Fruit fly (Drosophila melanogaster) whole organism, wandering third instar larva: ENCODE data around the gene alpha-Man-Ib.

Experiments used
- Abd-B ChIP-seq: fragments of >200 bp; optimal IDR thresholded peaks from 2 replicates; lab custom pipeline; 2017; ENCODE audit warnings: missing biosample characterization, missing genetic modification characterization
- HLH106 ChIP-seq: fragments of 200-800 bp; optimal IDR thresholded peaks from 3 replicates; lab custom pipeline; 2019; ENCODE audit warnings: missing biosample characterization, mild to moderate bottlenecking, missing genetic modification characterization, moderate library complexity
- Myc ChIP-seq: fragments of >200 bp; optimal IDR thresholded peaks from 2 replicates; lab custom pipeline; 2017
- OdsH ChIP-seq: fragments of 200-800 bp; sonication (Bioruptor generic); optimal IDR thresholded peaks from 2 replicates; lab custom pipeline; 2016; ENCODE audit warnings: missing biosample characterization, mild to moderate bottlenecking, missing genetic modification characterization
- Rel ChIP-seq, 2 experiments: fragments of 200-800 bp; sonication (Bioruptor generic) in 1 of 2; optimal IDR thresholded peaks; 2 replicates in 1 of 2; 3 replicates in 1 of 2; lab custom pipeline; 2016 to 2019; ENCODE audit warnings: mild to moderate bottlenecking in 2 of 2, missing biosample characterization in 2 of 2, missing genetic modification characterization in 2 of 2, moderate library complexity in 1 of 2
- ey ChIP-seq: fragments of 200-800 bp; sonication (Bioruptor generic); optimal IDR thresholded peaks from 2 replicates; lab custom pipeline; 2016; ENCODE audit warnings: missing biosample characterization, missing genetic modification characterization
- fru ChIP-seq: fragments of 200-800 bp; sonication (Bioruptor generic); optimal IDR thresholded peaks from 3 replicates; lab custom pipeline; 2016; ENCODE audit warnings: missing biosample characterization, mild to moderate bottlenecking, missing genetic modification characterization
- lola ChIP-seq: fragments of >200 bp; optimal IDR thresholded peaks from 2 replicates; lab custom pipeline; 2017; ENCODE audit warnings: missing biosample characterization, missing genetic modification characterization
- pan ChIP-seq: fragments of >200 bp; optimal IDR thresholded peaks from 2 replicates; lab custom pipeline; 2017
- sv ChIP-seq: fragments of 200-800 bp; sonication (Bioruptor generic); optimal IDR thresholded peaks from 3 replicates; lab custom pipeline; 2016; ENCODE audit warnings: missing biosample characterization, missing genetic modification characterization
- tai ChIP-seq: sonication (Bioruptor generic); optimal IDR thresholded peaks from 2 replicates; lab custom pipeline; 2016; ENCODE audit warnings: missing biosample characterization, missing genetic modification characterization
- usp ChIP-seq: fragments of >200 bp; optimal IDR thresholded peaks from 2 replicates; lab custom pipeline; 2017; ENCODE audit warnings: missing biosample characterization, missing genetic modification characterization

- no peak for TF ChIP-seq Myc
- no peak for TF ChIP-seq lola (GFP tag; lab: Kevin White, UChicago)
- no peak for TF ChIP-seq tai
- TF ChIP-seq Rel (GFP tag; optimal IDR thresholded peaks at IDR 0.05; lab: Kevin White, UChicago): no peak
- peak; percentile 10 for TF ChIP-seq Rel (tag; optimal IDR thresholded peaks at IDR 0.05; lab: Kevin White, UChicago)
- TF ChIP-seq usp: no peak
- TF ChIP-seq Abd-B: no peak
- peak; percentile 36 for TF ChIP-seq OdsH
- peak; percentile 88 for TF ChIP-seq HLH106 (tag; lab: Kevin White, UChicago)
- no peak for TF ChIP-seq pan
- TF ChIP-seq fru (GFP tag; lab: Kevin White, UChicago): peak; percentile 71
- TF ChIP-seq sv (GFP tag; lab: Kevin White, UChicago): peak; percentile 51
- peak; percentile 51 for TF ChIP-seq ey (GFP tag; lab: Kevin White, UChicago)
These were observed 49.3 kb downstream of the alpha-Man-Ib start for dm6 chr3R:29063207-29063920.
